Worm (Caenorhabditis elegans) whole organism, L3 larva: ENCODE results near the gene T06F4.1.

Source experiments
- R02D3.7 ChIP-seq: fragments of 150-350 bp; optimal IDR thresholded peaks from 2 replicates; lab custom pipeline; 2014; ENCODE audit warnings: missing biosample characterization, missing genetic modification characterization
- aly-2 ChIP-seq: fragments of 150-350 bp; optimal IDR thresholded peaks from 2 replicates; lab custom pipeline; 2014; ENCODE audit warnings: missing biosample characterization, missing genetic modification characterization
- ceh-82 ChIP-seq: fragments of 150-350 bp; optimal IDR thresholded peaks from 2 replicates; lab custom pipeline; 2014; ENCODE audit warnings: missing biosample characterization, missing genetic modification characterization
- fkh-2 ChIP-seq: fragments of 150-350 bp; optimal IDR thresholded peaks from 2 replicates; lab custom pipeline; 2014; ENCODE audit warnings: missing biosample characterization, missing genetic modification reagents, missing genetic modification characterization
- fos-1 ChIP-seq: fragments of 150-350 bp; optimal IDR thresholded peaks from 2 replicates; lab custom pipeline; 2014; ENCODE audit warnings: missing biosample characterization, missing genetic modification characterization
- lin-15B ChIP-seq: fragments of 150-350 bp; optimal IDR thresholded peaks from 2 replicates; lab custom pipeline; 2014; ENCODE audit warnings: missing biosample characterization, missing genetic modification characterization
- nhr-76 ChIP-seq: fragments of 150-350 bp; sonication (generic microtip); optimal IDR thresholded peaks from 5 replicates; lab custom pipeline; 2014; ENCODE audit warnings: missing biosample characterization, missing genetic modification characterization
- sea-2 ChIP-seq: fragments of 150-350 bp; sonication (generic microtip); optimal IDR thresholded peaks from 4 replicates; lab custom pipeline; 2014; ENCODE audit warnings: missing biosample characterization, missing genetic modification reagents, missing genetic modification characterization
- snpc-4 ChIP-seq: fragments of 150-350 bp; optimal IDR thresholded peaks from 2 replicates; lab custom pipeline; 2014; ENCODE audit warnings: missing biosample characterization, missing genetic modification characterization
- ztf-4 ChIP-seq: fragments of 150-350 bp; optimal IDR thresholded peaks from 2 replicates; lab custom pipeline; 2014; ENCODE audit warnings: missing biosample characterization, missing genetic modification characterization

DNA sequence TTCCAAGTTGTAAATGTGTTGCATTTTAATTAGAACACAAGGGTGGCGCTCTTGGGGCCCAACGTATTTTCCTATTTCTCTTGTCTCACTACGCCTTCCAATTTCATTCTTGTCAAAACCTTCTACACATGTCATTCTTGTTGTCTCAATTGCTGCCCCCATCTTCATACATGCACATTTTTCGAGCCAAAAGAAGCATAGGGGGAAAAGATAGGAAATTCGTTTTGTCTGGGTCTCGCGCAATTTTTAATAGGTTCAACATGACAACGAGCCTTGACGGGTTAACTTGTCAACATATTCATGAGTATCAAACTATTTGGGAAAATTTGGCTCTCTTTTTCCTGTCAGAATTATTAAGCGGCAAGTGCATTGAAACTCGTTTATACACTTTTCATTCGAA is 44.2 kb upstream of the T06F4.1 start:
- TF ChIP-seq nhr-76 (tag; lab: Kevin White, UChicago) (no peak), ztf-4 (tag; lab: Kevin White, UChicago) (no peak), snpc-4 (tag; lab: Kevin White, UChicago) (no peak), fkh-2 (tag; lab: Kevin White, UChicago) (no peak), aly-2 (no peak), lin-15B (tag; lab: Kevin White, UChicago) (no peak), R02D3.7 (no peak), fos-1 (tag; lab: Kevin White, UChicago) (no peak), ceh-82 (tag; lab: Kevin White, UChicago) (no peak), sea-2 (GFP tag; lab: Kevin White, UChicago) (no peak)
